In the genomic region with DNA sequence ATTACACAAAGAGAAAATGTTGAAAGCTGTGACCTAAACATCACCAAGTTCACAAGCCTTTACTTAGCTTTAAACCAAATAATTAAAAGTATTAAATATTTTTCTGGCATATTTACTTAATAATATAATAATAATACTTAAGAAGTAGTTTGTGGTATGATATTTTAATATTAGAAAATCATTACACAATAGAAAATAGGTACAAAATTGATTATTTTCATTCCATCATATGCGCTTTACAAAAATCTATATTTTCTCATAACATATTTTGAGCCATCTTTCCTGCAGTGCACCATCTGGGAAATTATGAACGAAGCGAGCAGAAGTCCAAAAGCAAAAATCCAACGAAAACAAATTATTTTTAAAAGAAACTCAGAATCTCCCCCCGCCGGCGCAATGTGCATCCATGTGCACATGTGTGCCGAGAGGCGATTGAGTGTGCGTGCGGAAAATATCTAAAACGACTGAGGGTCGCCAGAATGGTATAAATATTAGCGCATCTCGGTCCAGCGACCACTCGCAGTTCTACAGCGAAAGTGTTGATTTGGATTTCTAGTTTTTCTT, we compare ENCODE assay signal across 4 fruit fly cellular contexts.
TF ChIP-seq lines count a peak whose summit lies in the region.

A gene (plus strand): TSS at position 514 of the 564 bp plus-strand sequence.

- TF ChIP-seq CTCF in whole organism, embryonic (GFP tag; optimal IDR thresholded peaks at IDR 0.05; lab: Kevin White, UChicago): no peak

TF ChIP-seq in whole organism, embryonic, 481 proteins besides CTCF, POLR2A, EP300 and RAD21 (continues in another document):
- TF ChIP-seq jumu (GFP tag; optimal IDR thresholded peaks at IDR 0.05; lab: Kevin White, UChicago) (no peak), Fer2 (tag; optimal IDR thresholded peaks at IDR 0.05; lab: Kevin White, UChicago) (peak; percentile 12), ssp (GFP tag; IDR thresholded peaks at IDR 0.05; lab: Robert Waterston, UW) (0 out of 2 replicates have a peak, but pooled peaks have one; percentile 37), HLH54F (GFP tag; optimal IDR thresholded peaks at IDR 0.05; lab: Kevin White, UChicago) (no peak), CG8765 (GFP tag; IDR thresholded peaks at IDR 0.05; lab: Robert Waterston, UW) (no peak), ap (GFP tag; IDR thresholded peaks at IDR 0.05; lab: Robert Waterston, UW) (no peak), PHDP (tag; optimal IDR thresholded peaks at IDR 0.05; lab: Kevin White, UChicago) (peak; percentile 67), CG13775 (GFP tag; optimal IDR thresholded peaks at IDR 0.05; lab: Kevin White, UChicago) (peak; percentile 64), CG3407 (GFP tag; optimal IDR thresholded peaks at IDR 0.05; lab: Kevin White, UChicago) (peak; percentile 54), CG12942 (GFP tag; optimal IDR thresholded peaks at IDR 0.05; lab: Kevin White, UChicago) (peak; percentile 42), CG12391 (tag; optimal IDR thresholded peaks at IDR 0.05; lab: Kevin White, UChicago) (peak; percentile 76), dan (GFP tag; IDR thresholded peaks at IDR 0.05; lab: Robert Waterston, UW) (no peak), ERR (GFP tag; optimal IDR thresholded peaks at IDR 0.05; lab: Kevin White, UChicago) (no peak), dmrt99B (tag; optimal IDR thresholded peaks at IDR 0.05; lab: Kevin White, UChicago) (peak; percentile 78), al (GFP tag; IDR thresholded peaks at IDR 0.05; lab: Robert Waterston, UW) (no peak), CG9932 (GFP tag; IDR thresholded peaks at IDR 0.05; lab: Robert Waterston, UW) (peak; percentile 33; the same call in 1 of the 2 replicates), Gug (GFP tag; IDR thresholded peaks at IDR 0.05; lab: Robert Waterston, UW) (no peak), CG11085 (GFP tag; IDR thresholded peaks at IDR 0.05; lab: Robert Waterston, UW) (no peak), CG16863 (GFP tag; optimal IDR thresholded peaks at IDR 0.05; lab: Kevin White, UChicago) (no peak), CG10267 (tag; optimal IDR thresholded peaks at IDR 0.05; lab: Kevin White, UChicago) (peak; percentile 78), run (tag; optimal IDR thresholded peaks at IDR 0.05; lab: Kevin White, UChicago) (peak; percentile 37)

TF ChIP-seq in whole organism, prepupa, 60 proteins besides CTCF, POLR2A, EP300 and RAD21 (continues in another document):
- TF ChIP-seq fd85E (GFP tag; optimal IDR thresholded peaks at IDR 0.05; lab: Kevin White, UChicago) (no peak), CG6276 (GFP tag; optimal IDR thresholded peaks at IDR 0.05; lab: Kevin White, UChicago) (peak; percentile 28), cyc (GFP tag; optimal IDR thresholded peaks at IDR 0.05; lab: Kevin White, UChicago) (no peak), CG15336 (GFP tag; IDR thresholded peaks at IDR 0.05; lab: Robert Waterston, UW) (peak; percentile 56), CG6854 (GFP tag; optimal IDR thresholded peaks at IDR 0.05; lab: Kevin White, UChicago) (no peak), achi (GFP tag; optimal IDR thresholded peaks at IDR 0.05; lab: Kevin White, UChicago) (peak; percentile 19), CG4318 (GFP tag; optimal IDR thresholded peaks at IDR 0.05; lab: Kevin White, UChicago) (peak; percentile 47), CG8632 (GFP tag; optimal IDR thresholded peaks at IDR 0.05; lab: Kevin White, UChicago) (peak; percentile 21), Sox14 (GFP tag; optimal IDR thresholded peaks at IDR 0.05; lab: Kevin White, UChicago) (no peak), CG11294 (GFP tag; IDR thresholded peaks at IDR 0.05; lab: Robert Waterston, UW) (no peak), dac (GFP tag; optimal IDR thresholded peaks at IDR 0.05; lab: Kevin White, UChicago) (no peak), CG6808 (GFP tag; optimal IDR thresholded peaks at IDR 0.05; lab: Kevin White, UChicago) (peak; percentile 54), fd59A (GFP tag; optimal IDR thresholded peaks at IDR 0.05; lab: Kevin White, UChicago) (no peak), CG10669 (GFP tag; optimal IDR thresholded peaks at IDR 0.05; lab: Kevin White, UChicago) (peak; percentile 33), acj6 (GFP tag; optimal IDR thresholded peaks at IDR 0.05; lab: Kevin White, UChicago) (peak; percentile 13), pdm3 (GFP tag; optimal IDR thresholded peaks at IDR 0.05; lab: Kevin White, UChicago) (no peak), CG11902 (GFP tag; optimal IDR thresholded peaks at IDR 0.05; lab: Kevin White, UChicago) (no peak), Sox102F (GFP tag; optimal IDR thresholded peaks at IDR 0.05; lab: Kevin White, UChicago) (no peak), eg (GFP tag; IDR thresholded peaks at IDR 0.05; lab: Robert Waterston, UW) (no peak), CG7368 (GFP tag; optimal IDR thresholded peaks at IDR 0.05; lab: Kevin White, UChicago) (no peak), Eip78C (GFP tag; lab: Kevin White, UChicago) (peak; percentile 77), Eip93F (GFP tag; optimal IDR thresholded peaks at IDR 0.05; lab: Kevin White, UChicago) (no peak), Gug (GFP tag; IDR thresholded peaks at IDR 0.05; lab: Robert Waterston, UW) (no peak)

TF ChIP-seq in whole organism, pupa, 21 proteins besides CTCF, POLR2A, EP300 and RAD21:
- no peak for TF ChIP-seq gl (tag; optimal IDR thresholded peaks at IDR 0.05; lab: Kevin White, UChicago)
- no peak for TF ChIP-seq CG10348 (GFP tag; IDR thresholded peaks at IDR 0.05; lab: Robert Waterston, UW)
- peak; percentile 52 for TF ChIP-seq CG15710 (tag; optimal IDR thresholded peaks at IDR 0.05; lab: Kevin White, UChicago)
- no peak for TF ChIP-seq CG4496 (GFP tag; IDR thresholded peaks at IDR 0.05; lab: Robert Waterston, UW)
- TF ChIP-seq Pif1B (GFP tag; optimal IDR thresholded peaks at IDR 0.05; lab: Kevin White, UChicago): no peak
- peak; percentile 72 for TF ChIP-seq CG14655 (GFP tag; optimal IDR thresholded peaks at IDR 0.05; lab: Kevin White, UChicago)
- TF ChIP-seq Ets98B (GFP tag; IDR thresholded peaks at IDR 0.05; lab: Robert Waterston, UW): no peak
- no peak for TF ChIP-seq CG13204 (GFP tag; optimal IDR thresholded peaks at IDR 0.05; lab: Kevin White, UChicago)
- TF ChIP-seq EcR (GFP tag; optimal IDR thresholded peaks at IDR 0.05; lab: Kevin White, UChicago): no peak
- TF ChIP-seq CG32121 (GFP tag; IDR thresholded peaks at IDR 0.05; lab: Robert Waterston, UW): no peak
- peak; percentile 66 for TF ChIP-seq CG8301 (tag; optimal IDR thresholded peaks at IDR 0.05; lab: Kevin White, UChicago)
- peak; percentile 12 for TF ChIP-seq CG17806 (tag; optimal IDR thresholded peaks at IDR 0.05; lab: Kevin White, UChicago)
- peak; percentile 12 for TF ChIP-seq CG34367 (tag; optimal IDR thresholded peaks at IDR 0.05; lab: Kevin White, UChicago)
- peak; percentile 59 for TF ChIP-seq CG9948 (tag; optimal IDR thresholded peaks at IDR 0.05; lab: Kevin White, UChicago)
- peak; percentile 68 for TF ChIP-seq CG8159 (tag; optimal IDR thresholded peaks at IDR 0.05; lab: Kevin White, UChicago)
- no peak for TF ChIP-seq CG12605 (GFP tag; IDR thresholded peaks at IDR 0.05; lab: Robert Waterston, UW)

TF ChIP-seq in whole organism, wandering third instar larva, 38 proteins besides CTCF, POLR2A, EP300 and RAD21:
- TF ChIP-seq sage (GFP tag; optimal IDR thresholded peaks at IDR 0.05; lab: Kevin White, UChicago): no peak
- peak; percentile 0 for TF ChIP-seq HLH106 (tag; optimal IDR thresholded peaks at IDR 0.05; lab: Kevin White, UChicago)
- peak; percentile 17 for TF ChIP-seq dmrt93B (GFP tag; optimal IDR thresholded peaks at IDR 0.05; lab: Kevin White, UChicago)
- no peak for TF ChIP-seq lola (GFP tag; optimal IDR thresholded peaks at IDR 0.05; lab: Kevin White, UChicago)
